Worm (Caenorhabditis elegans) whole organism, L4 larva: Measurements from ENCODE around the gene slc-17.3.

Experiments
- F49E8.2 ChIP-seq: sonication (generic microtip); optimal IDR thresholded peaks from 2 replicates; lab custom pipeline; 2016; ENCODE audit warnings: missing compliant biosample characterization, mild to moderate bottlenecking, missing genetic modification characterization, borderline replicate concordance
- T20F7.1 ChIP-seq: fragments of 200-800 bp; sonication (Bioruptor generic); optimal IDR thresholded peaks from 2 replicates; lab custom pipeline; 2018; ENCODE audit warnings: mild to moderate bottlenecking, missing genetic modification characterization, missing compliant biosample characterization
- Y5F2A.4 ChIP-seq: fragments of 200-800 bp; sonication (Bioruptor generic); optimal IDR thresholded peaks from 2 replicates; lab custom pipeline; 2018; ENCODE audit warnings: mild to moderate bottlenecking, missing genetic modification characterization, missing compliant biosample characterization
- aha-1 ChIP-seq: fragments of 150-350 bp; peaks from one replicate; lab custom pipeline; 2014; ENCODE audit warnings: missing biosample characterization, missing genetic modification characterization
- aly-2 ChIP-seq: sonication (generic microtip); optimal IDR thresholded peaks from 2 replicates; lab custom pipeline; 2018; ENCODE audit warnings: missing biosample characterization, missing genetic modification characterization
- ama-1 ChIP-seq: fragments of 150-350 bp; optimal IDR thresholded peaks from 2 replicates; lab custom pipeline; 2014; ENCODE audit warnings: inconsistent platforms, mixed read lengths
- arid-1 ChIP-seq: fragments of 200-800 bp; sonication (Bioruptor generic); conservative IDR thresholded peaks from 2 replicates; pipeline ENCODE4 v1.3.6; 2022; ENCODE audit warnings: missing genetic modification reagents, missing genetic modification characterization, missing compliant biosample characterization
- ceh-20 ChIP-seq: fragments of 200-800 bp; sonication (Bioruptor generic); IDR thresholded peaks from 2 replicates; pipeline ENCODE4 v1.3.6; 2022; ENCODE audit warnings: missing genetic modification reagents, missing genetic modification characterization, missing compliant biosample characterization
- ceh-28 ChIP-seq: fragments of 150-350 bp; optimal IDR thresholded peaks from 2 replicates; lab custom pipeline; 2014; ENCODE audit warnings: missing biosample characterization, missing genetic modification reagents, missing genetic modification characterization
- ceh-82 ChIP-seq: sonication (generic microtip); optimal IDR thresholded peaks from 2 replicates; lab custom pipeline; 2017; ENCODE audit warnings: missing biosample characterization, missing genetic modification characterization
- ces-1 ChIP-seq: fragments of 150-350 bp; sonication (generic microtip); optimal IDR thresholded peaks from 4 replicates; lab custom pipeline; 2014; ENCODE audit warnings: missing biosample characterization, missing genetic modification reagents, missing genetic modification characterization
- cey-2 ChIP-seq: sonication (generic microtip); optimal IDR thresholded peaks from 3 replicates; lab custom pipeline; 2017; ENCODE audit warnings: missing genetic modification characterization, mild to moderate bottlenecking, missing compliant biosample characterization, antibody characterized with exemption, borderline replicate concordance; ENCODE audit not compliant: insufficient read depth
- daf-12 ChIP-seq: fragments of 150-350 bp; optimal IDR thresholded peaks from 2 replicates; lab custom pipeline; 2014; ENCODE audit warnings: missing biosample characterization, missing genetic modification reagents, missing genetic modification characterization
- daf-16 ChIP-seq, 3 experiments: sonication (generic microtip); optimal IDR thresholded peaks; 2 replicates each; lab custom pipeline; 2016 to 2017; ENCODE audit warnings: missing genetic modification characterization in 3 of 3, missing genetic modification reagents in 3 of 3, mild to moderate bottlenecking in 2 of 3, missing compliant biosample characterization in 2 of 3, missing biosample characterization in 1 of 3, moderate library complexity in 1 of 3
- daf-19 ChIP-seq: fragments of 200-800 bp; sonication (Bioruptor generic); conservative IDR thresholded peaks from 2 replicates; pipeline ENCODE4 v1.3.6; 2022; ENCODE audit warnings: missing genetic modification characterization, missing compliant biosample characterization
- dmd-6 ChIP-seq: fragments of 200-800 bp; sonication (Bioruptor generic); IDR thresholded peaks from 2 replicates; pipeline ENCODE4 v1.3.6; 2022; ENCODE audit warnings: missing genetic modification reagents, missing genetic modification characterization, missing compliant biosample characterization
- dmd-8 ChIP-seq: fragments of 200-800 bp; sonication (Bioruptor generic); IDR thresholded peaks from 2 replicates; pipeline ENCODE4 v1.3.6; 2022; ENCODE audit warnings: missing genetic modification characterization, missing compliant biosample characterization
- dpl-1 ChIP-seq: fragments of 150-350 bp; optimal IDR thresholded peaks from 2 replicates; lab custom pipeline; 2014; ENCODE audit warnings: missing biosample characterization, missing genetic modification reagents, missing genetic modification characterization
- dve-1 ChIP-seq: sonication (generic microtip); optimal IDR thresholded peaks from 2 replicates; lab custom pipeline; 2017; ENCODE audit warnings: antibody characterized with exemption, mild to moderate bottlenecking, missing genetic modification characterization, missing compliant biosample characterization; ENCODE audit not compliant: insufficient read depth
- egl-27 ChIP-seq: sonication (generic microtip); optimal IDR thresholded peaks from 3 replicates; lab custom pipeline; 2017; ENCODE audit warnings: missing biosample characterization, missing genetic modification reagents, missing genetic modification characterization
- fkh-10 ChIP-seq: fragments of 150-350 bp; optimal IDR thresholded peaks from 2 replicates; lab custom pipeline; 2014; ENCODE audit warnings: missing biosample characterization, missing genetic modification reagents, missing genetic modification characterization
- fos-1 ChIP-seq: fragments of 150-350 bp; optimal IDR thresholded peaks from 2 replicates; lab custom pipeline; 2014; ENCODE audit warnings: missing biosample characterization, missing genetic modification characterization
- gei-8 ChIP-seq: fragments of 200-800 bp; sonication (Bioruptor generic); optimal IDR thresholded peaks from 2 replicates; lab custom pipeline; 2018; ENCODE audit warnings: mild to moderate bottlenecking, missing genetic modification characterization, missing compliant biosample characterization
- hlh-30 ChIP-seq: sonication (generic microtip); optimal IDR thresholded peaks from 2 replicates; lab custom pipeline; 2017; ENCODE audit warnings: antibody characterized with exemption, mild to moderate bottlenecking, missing genetic modification characterization, missing compliant biosample characterization; ENCODE audit not compliant: insufficient read depth
- hmg-1.1 ChIP-seq: fragments of 200-800 bp; sonication (Bioruptor generic); IDR thresholded peaks from 2 replicates; pipeline ENCODE4 v1.3.6; 2022; ENCODE audit warnings: missing genetic modification reagents, missing genetic modification characterization, missing compliant biosample characterization
- jun-1 ChIP-seq: fragments of 150-350 bp; optimal IDR thresholded peaks from 2 replicates; lab custom pipeline; 2014; ENCODE audit warnings: missing biosample characterization, missing genetic modification reagents, missing genetic modification characterization
- lim-7 ChIP-seq: fragments of 200-800 bp; sonication (Bioruptor generic); IDR thresholded peaks from 2 replicates; pipeline ENCODE4 v1.3.6; 2022; ENCODE audit warnings: missing genetic modification characterization, missing compliant biosample characterization
- lin-1 ChIP-seq: fragments of 200-800 bp; sonication (Bioruptor generic); IDR thresholded peaks from 2 replicates; pipeline ENCODE4 v1.3.6; 2022; ENCODE audit warnings: missing genetic modification reagents, missing genetic modification characterization, missing compliant biosample characterization
- lin-13 ChIP-seq: fragments of 150-350 bp; optimal IDR thresholded peaks from 2 replicates; lab custom pipeline; 2014; ENCODE audit warnings: missing biosample characterization, missing genetic modification reagents, missing genetic modification characterization
- lin-38 ChIP-seq: fragments of 200-800 bp; sonication (Bioruptor generic); IDR thresholded peaks from 2 replicates; pipeline ENCODE4 v1.3.6; 2022; ENCODE audit warnings: missing genetic modification reagents, missing genetic modification characterization, missing compliant biosample characterization
- lsy-2 ChIP-seq, 2 experiments: fragments of 150-350 bp in 1 of 2; sonication (generic microtip) in 1 of 2; optimal IDR thresholded peaks; 2 replicates each; lab custom pipeline; 2014 to 2017; ENCODE audit warnings: missing biosample characterization in 2 of 2, missing genetic modification characterization in 2 of 2
- madf-5 ChIP-seq, 2 experiments: fragments of 200-800 bp; sonication (Bioruptor generic); IDR thresholded peaks; 2 replicates each; pipeline ENCODE4 v1.3.6; 2022; ENCODE audit warnings: missing compliant biosample characterization in 2 of 2, missing genetic modification characterization in 2 of 2
- mdt-29 ChIP-seq: fragments of 200-800 bp; sonication (Bioruptor generic); IDR thresholded peaks from 2 replicates; pipeline ENCODE4 v1.3.6; 2022; ENCODE audit warnings: missing genetic modification reagents, missing genetic modification characterization, missing compliant biosample characterization
- mxl-2 ChIP-seq: fragments of 200-800 bp; sonication (Bioruptor generic); conservative IDR thresholded peaks from 2 replicates; pipeline ENCODE4 v1.3.6; 2022; ENCODE audit warnings: missing genetic modification reagents, missing genetic modification characterization, missing compliant biosample characterization
- nhr-102 ChIP-seq: sonication (generic microtip); optimal IDR thresholded peaks from 2 replicates; lab custom pipeline; 2016; ENCODE audit warnings: mild to moderate bottlenecking, missing genetic modification characterization, moderate library complexity, missing compliant biosample characterization
- nhr-111 ChIP-seq: fragments of 200-800 bp; sonication (Bioruptor generic); optimal IDR thresholded peaks from 2 replicates; lab custom pipeline; 2018; ENCODE audit warnings: mild to moderate bottlenecking, missing genetic modification characterization, missing compliant biosample characterization
- nhr-41 ChIP-seq: fragments of 200-800 bp; sonication (Bioruptor generic); IDR thresholded peaks from 2 replicates; pipeline ENCODE4 v1.3.6; 2022; ENCODE audit warnings: missing genetic modification reagents, missing genetic modification characterization, missing compliant biosample characterization
- nhr-42 ChIP-seq: fragments of 200-800 bp; sonication (Bioruptor generic); IDR thresholded peaks from 2 replicates; pipeline ENCODE4 v1.3.6; 2022; ENCODE audit warnings: missing genetic modification characterization, missing compliant biosample characterization
- php-3 ChIP-seq: fragments of 200-800 bp; sonication (Bioruptor generic); IDR thresholded peaks from 2 replicates; pipeline ENCODE4 v1.3.6; 2022; ENCODE audit warnings: missing genetic modification reagents, missing genetic modification characterization, missing compliant biosample characterization
- saeg-2 ChIP-seq: fragments of 200-800 bp; sonication (Bioruptor generic); IDR thresholded peaks from 2 replicates; pipeline ENCODE4 v1.3.6; 2022; ENCODE audit warnings: missing genetic modification reagents, missing genetic modification characterization, missing compliant biosample characterization
- snpc-4 ChIP-seq: fragments of 150-350 bp; optimal IDR thresholded peaks from 2 replicates; lab custom pipeline; 2014; ENCODE audit warnings: missing biosample characterization, missing genetic modification characterization
- spr-1 ChIP-seq: sonication (generic microtip); optimal IDR thresholded peaks from 2 replicates; lab custom pipeline; 2016; ENCODE audit warnings: mild to moderate bottlenecking, missing genetic modification characterization, missing compliant biosample characterization
- tag-97 ChIP-seq: fragments of 200-800 bp; sonication (Bioruptor generic); IDR thresholded peaks from 2 replicates; pipeline ENCODE4 v1.3.6; 2022; ENCODE audit warnings: missing genetic modification characterization, missing compliant biosample characterization
- tra-1 ChIP-seq: fragments of 200-800 bp; sonication (Bioruptor generic); IDR thresholded peaks from 2 replicates; pipeline ENCODE4 v1.3.6; 2022; ENCODE audit warnings: missing genetic modification reagents, missing genetic modification characterization, missing compliant biosample characterization
- unc-130 ChIP-seq: sonication (generic microtip); optimal IDR thresholded peaks from 2 replicates; lab custom pipeline; 2016; ENCODE audit warnings: missing genetic modification reagents, missing genetic modification characterization, missing compliant biosample characterization
- unc-39 ChIP-seq: sonication (generic microtip); optimal IDR thresholded peaks from 2 replicates; lab custom pipeline; 2017; ENCODE audit warnings: missing biosample characterization, missing genetic modification characterization
- zag-1 ChIP-seq: fragments of 150-350 bp; optimal IDR thresholded peaks from 2 replicates; lab custom pipeline; 2014; ENCODE audit warnings: missing biosample characterization, missing genetic modification characterization
- zfp-3 ChIP-seq: fragments of 200-800 bp; sonication (Bioruptor generic); conservative IDR thresholded peaks from 2 replicates; pipeline ENCODE4 v1.3.6; 2022; ENCODE audit warnings: missing genetic modification reagents, missing genetic modification characterization, missing compliant biosample characterization
- zip-2 ChIP-seq: fragments of 150-350 bp; optimal IDR thresholded peaks from 2 replicates; lab custom pipeline; 2014; ENCODE audit warnings: missing biosample characterization, missing genetic modification characterization
- ztf-7 ChIP-seq: fragments of 150-350 bp; optimal IDR thresholded peaks from 2 replicates; lab custom pipeline; 2014; ENCODE audit warnings: missing biosample characterization, missing genetic modification characterization

Gene slc-17.3

ce11 chrIII:7891573-7892306 lies 26.7 kb upstream of the slc-17.3 start, which contains the start of the genes ZK688.5 and fahd-1 (continued):
- TF ChIP-seq lin-13 (no peak), snpc-4 (tag; lab: Kevin White, UChicago) (no peak), zip-2 (tag; lab: Kevin White, UChicago) (no peak), Y5F2A.4 (GFP tag; lab: Kevin White, UChicago) (no peak), mxl-2 (no peak), arid-1 (GFP tag; lab: Robert Waterston, UW) (peak; percentile 47; the same call in 1 of the 2 replicates), ama-1 (lab: Kevin White, UChicago) (no peak), unc-130 (GFP tag; lab: Kevin White, UChicago) (no peak), ztf-7 (tag; lab: Kevin White, UChicago) (no peak), ceh-20 (GFP tag; lab: Robert Waterston, UW) (0 out of 2 replicates have a peak, but pooled peaks have one; percentile 46), fos-1 (no peak), tag-97 (GFP tag; lab: Robert Waterston, UW) (no peak), aha-1 (tag; lab: Kevin White, UChicago) (peak; percentile 65), mdt-29 (GFP tag; lab: Robert Waterston, UW) (no peak), F49E8.2 (tag; lab: Kevin White, UChicago) (no peak), ces-1 (GFP tag; lab: Kevin White, UChicago) (no peak), ceh-28 (tag; lab: Kevin White, UChicago) (no peak), zfp-3 (GFP tag; lab: Robert Waterston, UW) (no peak), dmd-6 (GFP tag; lab: Robert Waterston, UW) (peak; percentile 72), unc-39 (no peak), madf-5 (GFP tag; IDR thresholded peaks at IDR 0.05; lab: Robert Waterston, UW) (no peak), lsy-2 (tag; optimal IDR thresholded peaks at IDR 0.05; lab: Kevin White, UChicago) (peak; percentile 23 to 67), nhr-42 (GFP tag; lab: Robert Waterston, UW) (no peak), gei-8 (GFP tag; lab: Kevin White, UChicago) (no peak), nhr-41 (GFP tag; lab: Robert Waterston, UW) (no peak), daf-12 (no peak), egl-27 (tag; lab: Kevin White, UChicago) (no peak), jun-1 (tag; lab: Kevin White, UChicago) (no peak), cey-2 (tag; lab: Kevin White, UChicago) (no peak), daf-16 (GFP tag; optimal IDR thresholded peaks at IDR 0.05; lab: Kevin White, UChicago) (no peak), daf-16 (tag; optimal IDR thresholded peaks at IDR 0.05; lab: Kevin White, UChicago) (peak; percentile 58), ceh-82 (tag; lab: Kevin White, UChicago) (no peak), dmd-8 (GFP tag; lab: Robert Waterston, UW) (no peak), nhr-102 (tag; lab: Kevin White, UChicago) (peak; percentile 21), aly-2 (tag; lab: Kevin White, UChicago) (no peak), dpl-1 (GFP tag; lab: Kevin White, UChicago) (peak; percentile 52), nhr-111 (no peak), spr-1 (peak; percentile 22), dve-1 (tag; lab: Kevin White, UChicago) (peak; percentile 75), lim-7 (0 out of 2 replicates have a peak, but pooled peaks have one; percentile 41), T20F7.1 (GFP tag; lab: Kevin White, UChicago) (peak; percentile 40), tra-1 (GFP tag; lab: Robert Waterston, UW) (peak; percentile 42; the same call in 1 of the 2 replicates), php-3 (GFP tag; lab: Robert Waterston, UW) (0 out of 2 replicates have a peak, but pooled peaks have one; percentile 25), fkh-10 (peak; percentile 48), zag-1 (tag; lab: Kevin White, UChicago) (no peak), lin-1 (GFP tag; lab: Robert Waterston, UW) (peak; percentile 69), hlh-30 (tag; lab: Kevin White, UChicago) (peak; percentile 84), daf-19 (no peak), lin-38 (peak; percentile 55), saeg-2 (no peak), hmg-1.1 (GFP tag; lab: Robert Waterston, UW) (peak; percentile 92)
